Fruit fly (Drosophila melanogaster) ovary, adult (tissue): ENCODE data around the gene Clbn.

ENCODE experiments used
- CG17801 ChIP-seq: fragments of 200-800 bp; optimal IDR thresholded peaks from 2 replicates; lab custom pipeline; 2019; ENCODE audit warnings: missing biosample characterization, mild to moderate bottlenecking, missing genetic modification characterization, moderate library complexity; ENCODE audit not compliant: partially characterized antibody

Gene Clbn

dm6 chr3R:25161520-25161919 lies 34.2 kb downstream of the Clbn start:
- no peak for TF ChIP-seq CG17801 (GFP tag; lab: Kevin White, UChicago)

dm6 chr3R:25166788-25167187 lies 39.5 kb downstream of the Clbn start:
- no peak for TF ChIP-seq CG17801 (GFP tag; lab: Kevin White, UChicago)

- TF ChIP-seq CG17801 (GFP tag; lab: Kevin White, UChicago), result no peak
Measured at dm6 chr3R:25167407-25168191, 40.3 kb downstream of the Clbn start.

- TF ChIP-seq CG17801 (GFP tag; lab: Kevin White, UChicago), result no peak
Measured at dm6 chr3R:25168259-25168972, 41.1 kb downstream of the Clbn start.

dm6 chr3R:25172353-25172752 lies 45.1 kb downstream of the Clbn start:
- TF ChIP-seq CG17801 (GFP tag; lab: Kevin White, UChicago), result no peak

dm6 chr3R:25172976-25173375 lies 45.7 kb downstream of the Clbn start:
- TF ChIP-seq CG17801 (GFP tag; lab: Kevin White, UChicago), result no peak

- no peak for TF ChIP-seq CG17801 (GFP tag; lab: Kevin White, UChicago)
Measured at dm6 chr3R:25174244-25174643, 46.9 kb downstream of the Clbn start.

dm6 chr3R:25176517-25176916 lies 49.2 kb downstream of the Clbn start:
- no peak for TF ChIP-seq CG17801 (GFP tag; lab: Kevin White, UChicago)

- TF ChIP-seq CG17801 (GFP tag; lab: Kevin White, UChicago), result no peak
Measured at dm6 chr3R:25177429-25177828, 50.1 kb downstream of the Clbn start.

dm6 chr3R:25178521-25178920 lies 51.2 kb downstream of the Clbn start:
- TF ChIP-seq CG17801 (GFP tag; lab: Kevin White, UChicago), result no peak
